Worm (Caenorhabditis elegans) whole organism, L3 larva: Measurements from ENCODE around the gene gfat-2.

Experiments used
- ceh-28 ChIP-seq: fragments of 150-350 bp; optimal IDR thresholded peaks from 2 replicates; lab custom pipeline; 2014; ENCODE audit warnings: missing biosample characterization, missing genetic modification reagents, missing genetic modification characterization
- elt-3 ChIP-seq, 3 experiments: fragments of 150-350 bp in 1 of 3; sonication (generic microtip) in 2 of 3; optimal IDR thresholded peaks; 2 replicates in 2 of 3; 4 replicates in 1 of 3; lab custom pipeline; 2014 to 2017; ENCODE audit warnings: missing biosample characterization in 3 of 3, missing genetic modification characterization in 3 of 3
- nhr-25 ChIP-seq: sonication (generic microtip); optimal IDR thresholded peaks from 2 replicates; lab custom pipeline; 2017; ENCODE audit warnings: missing biosample characterization, missing genetic modification characterization
- nhr-76 ChIP-seq: fragments of 150-350 bp; sonication (generic microtip); optimal IDR thresholded peaks from 5 replicates; lab custom pipeline; 2014; ENCODE audit warnings: missing biosample characterization, missing genetic modification characterization
- tbx-2 ChIP-seq: sonication (generic microtip); optimal IDR thresholded peaks from 2 replicates; lab custom pipeline; 2016; ENCODE audit warnings: mild to moderate bottlenecking, missing genetic modification characterization, missing compliant biosample characterization

- TF ChIP-seq tbx-2, result no peak
- no peak for TF ChIP-seq ceh-28 (tag; lab: Kevin White, UChicago)
- TF ChIP-seq elt-3 (tag; optimal IDR thresholded peaks at IDR 0.05; lab: Kevin White, UChicago), result no peak
- no peak for TF ChIP-seq nhr-25 (tag; lab: Kevin White, UChicago)
- no peak for TF ChIP-seq nhr-76 (tag; lab: Kevin White, UChicago)
Measured at ce11 chrIV:11361409-11361808, 48.6 kb upstream of the gfat-2 start, which contains the start of gene T01G1.4.
